Worm (Caenorhabditis elegans) whole organism, L1 larva: ENCODE data around the gene T18D3.6.

Experiments
- C34B4.2 ChIP-seq: sonication (generic microtip); optimal IDR thresholded peaks from 2 replicates; lab custom pipeline; 2017; ENCODE audit warnings: mild to moderate bottlenecking, missing genetic modification characterization, missing compliant biosample characterization
- F16B12.6 ChIP-seq: fragments of 150-350 bp; optimal IDR thresholded peaks from 2 replicates; lab custom pipeline; 2014; ENCODE audit warnings: missing biosample characterization, missing genetic modification characterization
- Y116A8C.19 ChIP-seq: sonication (generic microtip); optimal IDR thresholded peaks from 2 replicates; lab custom pipeline; 2016; ENCODE audit warnings: missing compliant biosample characterization, missing genetic modification characterization, borderline replicate concordance
- aha-1 ChIP-seq: fragments of 150-350 bp; optimal IDR thresholded peaks from 2 replicates; lab custom pipeline; 2014; ENCODE audit warnings: missing biosample characterization, missing genetic modification characterization
- alr-1 ChIP-seq: fragments of 200-800 bp; sonication (Bioruptor generic); optimal IDR thresholded peaks from 2 replicates; lab custom pipeline; 2018; ENCODE audit warnings: borderline replicate concordance, mild to moderate bottlenecking, missing genetic modification characterization, missing compliant biosample characterization
- aly-2 ChIP-seq: fragments of 150-350 bp; optimal IDR thresholded peaks from 2 replicates; lab custom pipeline; 2014; ENCODE audit warnings: missing biosample characterization, missing genetic modification characterization
- blmp-1 ChIP-seq: fragments of 150-350 bp; optimal IDR thresholded peaks from 2 replicates; lab custom pipeline; 2014; ENCODE audit warnings: missing biosample characterization, missing genetic modification characterization
- ceh-63 ChIP-seq: fragments of 200-800 bp; sonication (Bioruptor generic); optimal IDR thresholded peaks from 2 replicates; lab custom pipeline; 2018; ENCODE audit warnings: mild to moderate bottlenecking, missing genetic modification characterization, missing compliant biosample characterization
- ceh-82 ChIP-seq, 3 experiments: fragments of 150-350 bp in 1 of 3; sonication (generic microtip) in 2 of 3; optimal IDR thresholded peaks; 2 replicates each; lab custom pipeline; 2014 to 2017; ENCODE audit warnings: missing biosample characterization in 3 of 3, missing genetic modification characterization in 3 of 3
- ceh-88 ChIP-seq: fragments of 200-800 bp; sonication (Bioruptor generic); IDR thresholded peaks from 2 replicates; pipeline ENCODE4 v1.3.6; 2022; ENCODE audit warnings: missing genetic modification characterization, missing compliant biosample characterization
- dpl-1 ChIP-seq, 3 experiments: fragments of 150-350 bp in 2 of 3; sonication (generic microtip) in 1 of 3; optimal IDR thresholded peaks; 2 replicates each; lab custom pipeline; 2014 to 2017; ENCODE audit warnings: missing biosample characterization in 3 of 3, missing genetic modification characterization in 3 of 3, missing genetic modification reagents in 3 of 3
- efl-3 ChIP-seq: fragments of 200-800 bp; sonication (Bioruptor generic); optimal IDR thresholded peaks from 2 replicates; lab custom pipeline; 2018; ENCODE audit warnings: mild to moderate bottlenecking, missing genetic modification characterization, missing compliant biosample characterization
- egl-13 ChIP-seq: sonication (generic microtip); optimal IDR thresholded peaks from 2 replicates; lab custom pipeline; 2016; ENCODE audit warnings: missing genotype, missing genetic modification reagents, missing genetic modification characterization, missing compliant biosample characterization
- egl-27 ChIP-seq, 2 experiments: fragments of 150-350 bp in 1 of 2; sonication (generic microtip); optimal IDR thresholded peaks; 3 replicates each; lab custom pipeline; 2017 to 2018; ENCODE audit warnings: missing biosample characterization in 2 of 2, missing genetic modification characterization in 2 of 2, missing genetic modification reagents in 2 of 2
- elt-2 ChIP-seq: sonication (generic microtip); optimal IDR thresholded peaks from 2 replicates; lab custom pipeline; 2016; ENCODE audit warnings: missing genetic modification characterization, mild to moderate bottlenecking, inconsistent platforms, missing compliant biosample characterization, missing genetic modification reagents
- elt-3 ChIP-seq, 6 experiments: fragments of 150-350 bp in 1 of 6; sonication (generic microtip); optimal IDR thresholded peaks; 2 replicates each; lab custom pipeline; 2017 to 2018; ENCODE audit warnings: missing biosample characterization in 6 of 6, missing genetic modification characterization in 6 of 6, inconsistent platforms in 1 of 6
- ets-5 ChIP-seq: fragments of 200-800 bp; sonication (Bioruptor generic); IDR thresholded peaks from 2 replicates; pipeline ENCODE4 v1.3.6; 2022; ENCODE audit warnings: missing genetic modification characterization, missing compliant biosample characterization
- fkh-4 ChIP-seq: sonication (generic microtip); optimal IDR thresholded peaks from 2 replicates; lab custom pipeline; 2016; ENCODE audit warnings: missing compliant biosample characterization, missing genetic modification characterization, borderline replicate concordance
- fkh-8 ChIP-seq: sonication (generic microtip); optimal IDR thresholded peaks from 2 replicates; lab custom pipeline; 2016; ENCODE audit warnings: mild to moderate bottlenecking, missing genetic modification characterization, missing compliant biosample characterization
- fos-1 ChIP-seq: fragments of 150-350 bp; optimal IDR thresholded peaks from 2 replicates; lab custom pipeline; 2014; ENCODE audit warnings: missing biosample characterization, missing genetic modification characterization
- hlh-17 ChIP-seq: fragments of 200-800 bp; sonication (Bioruptor generic); optimal IDR thresholded peaks from 2 replicates; lab custom pipeline; 2018; ENCODE audit warnings: missing genetic modification characterization, mild to moderate bottlenecking, missing compliant biosample characterization, moderate library complexity, borderline replicate concordance
- hpl-2 ChIP-seq: fragments of 150-350 bp; optimal IDR thresholded peaks from 2 replicates; lab custom pipeline; 2014; ENCODE audit warnings: missing biosample characterization, missing genetic modification reagents, missing genetic modification characterization
- irx-1 ChIP-seq: sonication (generic microtip); optimal IDR thresholded peaks from 2 replicates; lab custom pipeline; 2016; ENCODE audit warnings: missing genetic modification characterization, missing compliant biosample characterization
- jun-1 ChIP-seq: fragments of 150-350 bp; optimal IDR thresholded peaks from 2 replicates; lab custom pipeline; 2014; ENCODE audit warnings: missing biosample characterization, missing genetic modification reagents, missing genetic modification characterization
- lin-15B ChIP-seq: fragments of 150-350 bp; sonication (generic microtip); optimal IDR thresholded peaks from 3 replicates; lab custom pipeline; 2014; ENCODE audit warnings: missing biosample characterization, missing genetic modification characterization
- lin-39 ChIP-seq: fragments of 150-350 bp; optimal IDR thresholded peaks from 2 replicates; lab custom pipeline; 2014; ENCODE audit warnings: missing biosample characterization, missing genetic modification reagents, missing genetic modification characterization
- lsy-2 ChIP-seq, 2 experiments: fragments of 150-350 bp; optimal IDR thresholded peaks; 2 replicates each; lab custom pipeline; 2014; ENCODE audit warnings: missing biosample characterization in 2 of 2, missing genetic modification characterization in 2 of 2
- mdl-1 ChIP-seq, 2 experiments: fragments of 150-350 bp; optimal IDR thresholded peaks; 2 replicates each; lab custom pipeline; 2014 to 2017; ENCODE audit warnings: missing biosample characterization in 2 of 2, missing genetic modification characterization in 2 of 2, inconsistent platforms in 1 of 2
- mep-1 ChIP-seq: fragments of 150-350 bp; optimal IDR thresholded peaks from 2 replicates; lab custom pipeline; 2014; ENCODE audit warnings: missing biosample characterization, missing genetic modification characterization
- nhr-11 ChIP-seq: fragments of 150-350 bp; optimal IDR thresholded peaks from 2 replicates; lab custom pipeline; 2014; ENCODE audit warnings: missing biosample characterization, missing genetic modification characterization
- nhr-12 ChIP-seq: sonication (generic microtip); optimal IDR thresholded peaks from 2 replicates; lab custom pipeline; 2017; ENCODE audit warnings: missing biosample characterization, missing genetic modification characterization
- nhr-20 ChIP-seq: sonication (generic microtip); optimal IDR thresholded peaks from 2 replicates; lab custom pipeline; 2016; ENCODE audit warnings: mild to moderate bottlenecking, missing genetic modification characterization, missing compliant biosample characterization
- nhr-237 ChIP-seq: fragments of 150-350 bp; optimal IDR thresholded peaks from 2 replicates; lab custom pipeline; 2014; ENCODE audit warnings: missing biosample characterization, missing genetic modification characterization
- nhr-28 ChIP-seq: fragments of 150-350 bp; optimal IDR thresholded peaks from 2 replicates; lab custom pipeline; 2014; ENCODE audit warnings: missing biosample characterization, missing genetic modification characterization
- nhr-47 ChIP-seq: sonication (generic microtip); optimal IDR thresholded peaks from 2 replicates; lab custom pipeline; 2016; ENCODE audit warnings: mild to moderate bottlenecking, missing genetic modification characterization, moderate library complexity, missing compliant biosample characterization
- nhr-71 ChIP-seq: sonication (generic microtip); optimal IDR thresholded peaks from 2 replicates; lab custom pipeline; 2016; ENCODE audit warnings: mild to moderate bottlenecking, missing genetic modification characterization, moderate library complexity, missing compliant biosample characterization
- nhr-76 ChIP-seq: sonication (generic microtip); optimal IDR thresholded peaks from 2 replicates; lab custom pipeline; 2017; ENCODE audit warnings: missing biosample characterization, missing genetic modification characterization
- nhr-85 ChIP-seq: sonication (generic microtip); peaks from one replicate; lab custom pipeline; 2016; ENCODE audit warnings: missing genetic modification characterization, inconsistent platforms, missing compliant biosample characterization
- nhr-90 ChIP-seq: sonication (generic microtip); optimal IDR thresholded peaks from 2 replicates; lab custom pipeline; 2016; ENCODE audit warnings: mild to moderate bottlenecking, missing genetic modification characterization, missing compliant biosample characterization; ENCODE audit not compliant: poor library complexity
- pag-3 ChIP-seq: sonication (generic microtip); optimal IDR thresholded peaks from 2 replicates; lab custom pipeline; 2017; ENCODE audit warnings: missing genetic modification characterization, mild to moderate bottlenecking, missing compliant biosample characterization, antibody characterized with exemption, borderline replicate concordance; ENCODE audit not compliant: insufficient read depth
- pqm-1 ChIP-seq: sonication (generic microtip); optimal IDR thresholded peaks from 3 replicates; lab custom pipeline; 2017; ENCODE audit warnings: missing biosample characterization, missing genetic modification characterization
- skn-1 ChIP-seq: fragments of 150-350 bp; optimal IDR thresholded peaks from 2 replicates; lab custom pipeline; 2014; ENCODE audit warnings: missing biosample characterization, missing genetic modification characterization
- snpc-4 ChIP-seq: fragments of 150-350 bp; optimal IDR thresholded peaks from 2 replicates; lab custom pipeline; 2014; ENCODE audit warnings: missing biosample characterization, missing genetic modification characterization
- snu-23 ChIP-seq: sonication (generic microtip); optimal IDR thresholded peaks from 2 replicates; lab custom pipeline; 2016; ENCODE audit warnings: missing genetic modification characterization, missing compliant biosample characterization
- swsn-7 ChIP-seq: sonication (generic microtip); optimal IDR thresholded peaks from 2 replicates; lab custom pipeline; 2016; ENCODE audit warnings: missing genetic modification characterization, missing compliant biosample characterization
- tbx-2 ChIP-seq: sonication (generic microtip); optimal IDR thresholded peaks from 2 replicates; lab custom pipeline; 2016; ENCODE audit warnings: missing genetic modification characterization, missing compliant biosample characterization
- unc-130 ChIP-seq: fragments of 150-350 bp; optimal IDR thresholded peaks from 2 replicates; lab custom pipeline; 2017; ENCODE audit warnings: missing biosample characterization, missing genetic modification characterization, inconsistent platforms
- unc-30 ChIP-seq: sonication (generic microtip); optimal IDR thresholded peaks from 2 replicates; lab custom pipeline; 2017; ENCODE audit warnings: missing biosample characterization, missing genetic modification characterization
- unc-62 ChIP-seq: fragments of 150-350 bp; optimal IDR thresholded peaks from 2 replicates; lab custom pipeline; 2014; ENCODE audit warnings: missing biosample characterization, missing genetic modification reagents, missing genetic modification characterization
- unc-86 ChIP-seq: sonication (generic microtip); optimal IDR thresholded peaks from 2 replicates; lab custom pipeline; 2016; ENCODE audit warnings: missing genetic modification characterization, missing compliant biosample characterization
- vab-15 ChIP-seq: sonication (generic microtip); optimal IDR thresholded peaks from 2 replicates; lab custom pipeline; 2017; ENCODE audit warnings: missing genotype, mild to moderate bottlenecking, missing genetic modification characterization, missing compliant biosample characterization
- zip-4 ChIP-seq: fragments of 200-800 bp; sonication (Bioruptor generic); optimal IDR thresholded peaks from 2 replicates; lab custom pipeline; 2018; ENCODE audit warnings: mild to moderate bottlenecking, missing genetic modification characterization, moderate library complexity, missing compliant biosample characterization
- ztf-11 ChIP-seq, 2 experiments: sonication (generic microtip); optimal IDR thresholded peaks; 2 replicates each; lab custom pipeline; 2016 to 2017; ENCODE audit warnings: missing genetic modification characterization in 2 of 2, missing biosample characterization in 1 of 2, missing compliant biosample characterization in 1 of 2

Gene T18D3.6

DNA sequence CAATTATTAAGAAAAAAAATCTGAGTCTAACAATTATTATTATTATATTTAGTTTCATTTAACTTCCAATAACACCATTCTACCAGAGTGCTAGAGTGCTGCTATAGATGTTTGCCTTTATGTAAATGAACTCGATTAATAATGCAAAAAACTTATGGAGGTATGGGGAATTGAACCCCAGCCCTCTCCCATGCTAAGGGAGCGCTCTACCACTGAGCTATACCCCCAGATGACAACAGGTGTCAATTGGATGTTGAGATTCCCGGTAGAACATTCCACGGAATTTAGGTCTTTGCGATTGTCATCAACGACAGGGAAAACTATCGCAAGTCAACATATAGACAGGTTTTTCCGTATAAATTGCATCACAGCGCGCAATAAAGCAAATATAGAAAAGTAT, 8.3 kb downstream of the T18D3.6 start:
- TF ChIP-seq elt-3 (tag; optimal IDR thresholded peaks at IDR 0.05; lab: Kevin White, UChicago) (peak in 2 of 6 experiments; percentile 10 to 53), unc-86 (tag; lab: Kevin White, UChicago) (no peak), efl-3 (GFP tag; lab: Kevin White, UChicago) (no peak), egl-27 (tag; optimal IDR thresholded peaks at IDR 0.05; lab: Kevin White, UChicago) (no peak), blmp-1 (tag; lab: Kevin White, UChicago) (peak; percentile 62), Y116A8C.19 (tag; lab: Kevin White, UChicago) (no peak), lin-39 (peak; percentile 9), fos-1 (tag; lab: Kevin White, UChicago) (no peak), fkh-4 (tag; lab: Kevin White, UChicago) (no peak), F16B12.6 (tag; lab: Kevin White, UChicago) (no peak), snu-23 (GFP tag; lab: Kevin White, UChicago) (peak; percentile 67), ets-5 (no peak), lin-15B (tag; lab: Kevin White, UChicago) (no peak), unc-62 (GFP tag; lab: Kevin White, UChicago) (no peak), nhr-47 (tag; lab: Kevin White, UChicago) (peak; percentile 58), ceh-88 (GFP tag; lab: Robert Waterston, UW) (no peak), hlh-17 (GFP tag; lab: Kevin White, UChicago) (no peak), snpc-4 (tag; lab: Kevin White, UChicago) (no peak), vab-15 (tag; lab: Kevin White, UChicago) (no peak), alr-1 (tag; lab: Kevin White, UChicago) (no peak), ztf-11 (tag; optimal IDR thresholded peaks at IDR 0.05; lab: Kevin White, UChicago) (no peak), elt-2 (tag; lab: Kevin White, UChicago) (no peak), egl-13 (tag; lab: Kevin White, UChicago) (no peak), nhr-12 (tag; lab: Kevin White, UChicago) (no peak), nhr-76 (no peak), dpl-1 (GFP tag; optimal IDR thresholded peaks at IDR 0.05; lab: Kevin White, UChicago) (no peak), skn-1 (tag; lab: Kevin White, UChicago) (peak; percentile 48), swsn-7 (peak; percentile 33), nhr-237 (tag; lab: Kevin White, UChicago) (no peak), unc-30 (tag; lab: Kevin White, UChicago) (no peak), jun-1 (tag; lab: Kevin White, UChicago) (peak; percentile 31), nhr-85 (tag; lab: Kevin White, UChicago) (peak; percentile 75), unc-130 (tag; lab: Kevin White, UChicago) (no peak), pqm-1 (tag; lab: Kevin White, UChicago) (no peak), aly-2 (tag; lab: Kevin White, UChicago) (no peak), nhr-90 (tag; lab: Kevin White, UChicago) (peak; percentile 74), irx-1 (tag; lab: Kevin White, UChicago) (peak; percentile 20), nhr-11 (no peak), nhr-28 (tag; lab: Kevin White, UChicago) (no peak), nhr-20 (tag; lab: Kevin White, UChicago) (peak; percentile 68), C34B4.2 (tag; lab: Kevin White, UChicago) (no peak), ceh-63 (GFP tag; lab: Kevin White, UChicago) (no peak), fkh-8 (no peak), nhr-71 (peak; percentile 63), hpl-2 (GFP tag; lab: Kevin White, UChicago) (no peak), zip-4 (no peak), mdl-1 (tag; optimal IDR thresholded peaks at IDR 0.05; lab: Kevin White, UChicago) (peak in 1 of 2 experiments; percentile 35), ceh-82 (tag; optimal IDR thresholded peaks at IDR 0.05; lab: Kevin White, UChicago) (no peak), mep-1 (tag; lab: Kevin White, UChicago) (peak; percentile 51), pag-3 (tag; lab: Kevin White, UChicago) (no peak), lsy-2 (tag; optimal IDR thresholded peaks at IDR 0.05; lab: Kevin White, UChicago) (peak in 1 of 2 experiments; percentile 38), aha-1 (no peak), tbx-2 (tag; lab: Kevin White, UChicago) (peak; percentile 7)
